Worm (Caenorhabditis elegans) whole organism, late embryonic: ENCODE results near the gene cyp-33B1.

Experiments used
- K09A11.1 ChIP-seq: sonication (generic microtip); optimal IDR thresholded peaks from 2 replicates; lab custom pipeline; 2017; ENCODE audit warnings: antibody characterized with exemption, mild to moderate bottlenecking, missing genetic modification characterization, missing compliant biosample characterization; ENCODE audit not compliant: insufficient read depth
- Y22D7AL.16 ChIP-seq: sonication (generic microtip); optimal IDR thresholded peaks from 2 replicates; lab custom pipeline; 2016; ENCODE audit warnings: missing genetic modification characterization, missing compliant biosample characterization
- ama-1 ChIP-seq: fragments of 150-350 bp; optimal IDR thresholded peaks from 2 replicates; lab custom pipeline; 2014
- ceh-2 ChIP-seq: sonication (generic microtip); optimal IDR thresholded peaks from 2 replicates; lab custom pipeline; 2016; ENCODE audit warnings: missing genotype, missing genetic modification characterization, missing compliant biosample characterization
- fax-1 ChIP-seq: sonication (generic microtip); optimal IDR thresholded peaks from 2 replicates; lab custom pipeline; 2016; ENCODE audit warnings: missing genotype, missing genetic modification characterization, missing compliant biosample characterization
- gmeb-2 ChIP-seq: sonication (generic microtip); optimal IDR thresholded peaks from 2 replicates; lab custom pipeline; 2016; ENCODE audit warnings: missing genetic modification characterization, inconsistent platforms, missing compliant biosample characterization
- nfya-1 ChIP-seq: sonication (generic microtip); optimal IDR thresholded peaks from 2 replicates; lab custom pipeline; 2017; ENCODE audit warnings: missing genetic modification characterization, mild to moderate bottlenecking, missing compliant biosample characterization, antibody characterized with exemption, moderate library complexity
- npax-4 ChIP-seq: sonication (generic microtip); optimal IDR thresholded peaks from 2 replicates; lab custom pipeline; 2016; ENCODE audit warnings: missing genetic modification characterization, missing compliant biosample characterization
- pqm-1 ChIP-seq: sonication (generic microtip); optimal IDR thresholded peaks from 2 replicates; lab custom pipeline; 2016; ENCODE audit warnings: missing genetic modification characterization, missing compliant biosample characterization
- tbx-2 ChIP-seq: sonication (generic microtip); optimal IDR thresholded peaks from 2 replicates; lab custom pipeline; 2016; ENCODE audit warnings: missing genetic modification characterization, missing compliant biosample characterization
- ttx-3 ChIP-seq: sonication (generic microtip); optimal IDR thresholded peaks from 2 replicates; lab custom pipeline; 2016; ENCODE audit warnings: missing genetic modification reagents, missing genetic modification characterization, missing compliant biosample characterization
- unc-3 ChIP-seq, 2 experiments: fragments of 200-800 bp in 1 of 2; sonication (Bioruptor generic) in 1 of 2; sonication (generic microtip) in 1 of 2; conservative IDR thresholded peaks in 1 of 2; optimal IDR thresholded peaks in 1 of 2; 2 replicates each; pipeline versions ENCODE4 v1.3.6 to Lab custom; 2016 to 2022; ENCODE audit warnings: missing compliant biosample characterization in 2 of 2, missing genetic modification characterization in 2 of 2, missing genetic modification reagents in 1 of 2
- unc-55 ChIP-seq: sonication (generic microtip); optimal IDR thresholded peaks from 2 replicates; lab custom pipeline; 2017; ENCODE audit warnings: missing biosample characterization, missing genetic modification reagents, missing genetic modification characterization

- TF ChIP-seq nfya-1: no peak
- no peak for TF ChIP-seq unc-55 (GFP tag; lab: Kevin White, UChicago)
- no peak for TF ChIP-seq ama-1 (lab: Kevin White, UChicago)
- no peak for TF ChIP-seq Y22D7AL.16 (tag; lab: Kevin White, UChicago)
- no peak for TF ChIP-seq unc-3 (GFP tag; conservative IDR thresholded peaks at IDR 0.05; lab: Robert Waterston, UW)
- TF ChIP-seq unc-3 (tag; optimal IDR thresholded peaks at IDR 0.05; lab: Kevin White, UChicago): no peak
- no peak for TF ChIP-seq K09A11.1 (tag; lab: Kevin White, UChicago)
- no peak for TF ChIP-seq pqm-1
- TF ChIP-seq ceh-2 (tag; lab: Kevin White, UChicago): no peak
- no peak for TF ChIP-seq npax-4 (tag; lab: Kevin White, UChicago)
- no peak for TF ChIP-seq gmeb-2 (tag; lab: Kevin White, UChicago)
- no peak for TF ChIP-seq fax-1 (tag; lab: Kevin White, UChicago)
- TF ChIP-seq ttx-3: no peak
- TF ChIP-seq tbx-2 (tag; lab: Kevin White, UChicago): no peak
Observed at ce11 chrV:9085845-9086244, 44.7 kb downstream of the cyp-33B1 start.
